Worm (Caenorhabditis elegans) whole organism, L4 larva: Measurements from ENCODE around the gene ddn-3.
A peak's percentile ranks its signal among the peaks of the same experiment; 100 is the strongest.

Experiments
- ces-1 ChIP-seq: fragments of 150-350 bp; sonication (generic microtip); optimal IDR thresholded peaks from 4 replicates; lab custom pipeline; 2014; ENCODE audit warnings: missing biosample characterization, missing genetic modification reagents, missing genetic modification characterization
- daf-8 ChIP-seq: fragments of 200-800 bp; sonication (Bioruptor generic); IDR thresholded peaks from 2 replicates; pipeline ENCODE4 v1.3.6; 2022; ENCODE audit warnings: missing genetic modification characterization, missing compliant biosample characterization
- dve-1 ChIP-seq: sonication (generic microtip); optimal IDR thresholded peaks from 2 replicates; lab custom pipeline; 2017; ENCODE audit warnings: antibody characterized with exemption, mild to moderate bottlenecking, missing genetic modification characterization, missing compliant biosample characterization; ENCODE audit not compliant: insufficient read depth
- mep-1 ChIP-seq: fragments of 150-350 bp; sonication (generic microtip); optimal IDR thresholded peaks from 3 replicates; lab custom pipeline; 2014; ENCODE audit warnings: missing biosample characterization, missing genetic modification characterization
- nhr-10 ChIP-seq: fragments of 150-350 bp; optimal IDR thresholded peaks from 2 replicates; lab custom pipeline; 2014; ENCODE audit warnings: missing biosample characterization, missing genetic modification characterization
- pha-4 ChIP-seq, 2 experiments: fragments of 150-350 bp in 1 of 2; fragments of 200-800 bp in 1 of 2; sonication (Bioruptor generic) in 1 of 2; IDR thresholded peaks in 1 of 2; optimal IDR thresholded peaks in 1 of 2; 2 replicates each; pipeline versions ENCODE4 v1.3.6 to Lab custom; 2014 to 2022; ENCODE audit warnings: missing genetic modification characterization in 2 of 2, missing genetic modification reagents in 2 of 2, missing biosample characterization in 1 of 2, missing compliant biosample characterization in 1 of 2
- pqm-1 ChIP-seq: sonication (generic microtip); optimal IDR thresholded peaks from 2 replicates; lab custom pipeline; 2017; ENCODE audit warnings: missing biosample characterization, missing genetic modification characterization
- saeg-2 ChIP-seq: fragments of 200-800 bp; sonication (Bioruptor generic); IDR thresholded peaks from 2 replicates; pipeline ENCODE4 v1.3.6; 2022; ENCODE audit warnings: missing genetic modification reagents, missing genetic modification characterization, missing compliant biosample characterization
- snpc-4 ChIP-seq: fragments of 150-350 bp; optimal IDR thresholded peaks from 2 replicates; lab custom pipeline; 2014; ENCODE audit warnings: missing biosample characterization, missing genetic modification characterization
- zag-1 ChIP-seq: fragments of 150-350 bp; optimal IDR thresholded peaks from 2 replicates; lab custom pipeline; 2014; ENCODE audit warnings: missing biosample characterization, missing genetic modification characterization
- zfp-3 ChIP-seq: fragments of 200-800 bp; sonication (Bioruptor generic); conservative IDR thresholded peaks from 2 replicates; pipeline ENCODE4 v1.3.6; 2022; ENCODE audit warnings: missing genetic modification reagents, missing genetic modification characterization, missing compliant biosample characterization
- zip-2 ChIP-seq: fragments of 150-350 bp; optimal IDR thresholded peaks from 2 replicates; lab custom pipeline; 2014; ENCODE audit warnings: missing biosample characterization, missing genetic modification characterization
- ztf-11 ChIP-seq: fragments of 150-350 bp; optimal IDR thresholded peaks from 2 replicates; lab custom pipeline; 2014; ENCODE audit warnings: missing biosample characterization, missing genetic modification characterization

DNA sequence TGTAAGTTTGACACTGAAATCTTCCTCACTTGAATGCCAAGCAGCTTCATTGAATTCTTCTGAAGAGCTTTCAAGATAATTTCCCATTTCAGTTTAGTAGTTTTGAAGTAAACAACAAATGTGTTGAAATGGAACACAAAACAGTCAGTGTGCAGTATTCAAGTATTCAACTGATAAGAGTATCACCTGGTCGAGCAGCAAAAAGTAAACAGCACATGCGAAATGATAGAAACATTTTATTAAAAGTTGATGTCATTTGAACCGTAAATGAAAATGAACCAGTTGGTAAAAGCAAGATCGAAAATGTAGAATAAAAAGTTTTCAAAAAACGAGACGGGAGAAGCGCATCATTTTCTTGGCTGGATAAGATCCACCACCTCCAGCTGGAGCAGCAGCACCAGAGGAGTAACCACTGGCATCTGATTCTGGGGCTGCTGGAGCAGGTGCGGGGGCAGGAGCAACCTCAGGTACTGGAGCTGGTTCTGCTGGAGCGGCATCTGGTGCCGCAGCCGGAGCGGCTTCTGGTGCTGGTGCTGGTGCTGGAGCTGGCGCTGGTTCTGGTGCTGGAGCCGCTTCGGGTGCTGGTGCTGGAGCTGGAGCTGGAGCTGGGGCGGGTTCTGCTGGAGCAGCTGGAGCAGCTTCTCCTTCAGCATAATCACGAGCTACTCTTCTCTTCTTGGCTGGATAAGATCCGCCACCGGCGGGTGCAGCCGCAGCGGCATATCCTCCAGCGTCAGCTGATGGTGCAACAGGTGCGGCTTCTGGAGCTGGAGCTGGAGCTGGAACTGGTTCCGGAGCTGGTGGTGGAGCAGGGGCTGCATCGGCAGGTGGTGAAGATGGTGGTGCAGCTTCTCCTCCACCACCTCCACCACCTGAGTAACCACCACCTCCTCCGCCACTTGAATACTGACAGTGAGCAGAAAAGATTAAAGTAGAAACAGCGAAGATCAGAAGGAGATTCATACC is 13.8 kb upstream of the ddn-3 start, which contains the start of the genes F47B8.4 and F47B8.18:
- TF ChIP-seq zip-2 (tag; lab: Kevin White, UChicago) (no peak), mep-1 (no peak), pha-4 (GFP tag; IDR thresholded peaks at IDR 0.05; lab: Robert Waterston, UW) (peak; percentile 90; the same call in 1 of the 2 replicates), pha-4 (tag; optimal IDR thresholded peaks at IDR 0.05; lab: Kevin White, UChicago) (no peak), snpc-4 (tag; lab: Kevin White, UChicago) (no peak), saeg-2 (GFP tag; lab: Robert Waterston, UW) (no peak), ces-1 (GFP tag; lab: Kevin White, UChicago) (no peak), daf-8 (GFP tag; lab: Robert Waterston, UW) (no peak), zag-1 (tag; lab: Kevin White, UChicago) (no peak), ztf-11 (tag; lab: Kevin White, UChicago) (no peak), nhr-10 (tag; lab: Kevin White, UChicago) (no peak), dve-1 (tag; lab: Kevin White, UChicago) (no peak), zfp-3 (GFP tag; lab: Robert Waterston, UW) (no peak), pqm-1 (peak; percentile 83)
